Worm (Caenorhabditis elegans): ENCODE measurements around the gene C27C12.4.

The C27C12.4 gene

DNA sequence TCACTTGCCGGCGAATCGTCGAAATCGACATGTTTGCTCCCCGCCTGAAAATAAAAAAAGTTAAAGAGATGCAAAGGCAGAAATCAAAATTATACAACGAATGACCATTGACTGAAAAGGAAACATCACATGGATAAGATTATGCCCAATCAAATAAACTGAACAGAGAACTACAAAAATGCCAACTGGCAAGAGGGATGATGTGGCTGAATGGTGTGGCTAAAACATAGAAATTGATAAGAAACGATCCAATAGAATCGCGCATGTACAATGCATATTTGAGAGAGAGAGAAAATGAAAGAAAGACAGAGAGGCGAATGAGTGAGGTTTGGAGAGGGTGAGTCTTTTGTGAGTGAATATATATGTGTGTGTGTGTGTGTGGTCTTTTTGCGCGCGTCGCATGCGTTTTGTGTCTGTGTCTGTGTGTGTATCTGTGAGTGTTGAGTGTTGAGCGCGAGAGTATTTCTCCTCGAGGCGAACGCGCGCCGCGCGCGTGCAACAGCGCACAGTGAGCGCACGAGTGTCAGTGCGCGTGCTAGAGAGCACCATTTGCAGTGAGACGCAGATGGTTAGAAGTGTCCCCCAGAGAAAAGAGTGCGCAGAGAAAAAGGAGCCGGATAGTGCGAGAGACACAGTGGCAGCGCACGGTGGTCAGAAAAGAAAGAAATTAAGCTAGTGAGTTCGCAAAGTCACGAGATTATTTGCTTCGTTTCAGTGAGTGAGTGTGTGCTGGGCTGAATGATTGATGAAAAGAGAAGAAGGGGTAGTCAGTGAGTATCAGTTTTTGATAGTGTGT lies 35.2 kb upstream of the C27C12.4 start, which contains the start of gene epn-1:
epn-1 (minus strand) TSS at position 51 of the 796 bp plus-strand sequence.
- TF ChIP-seq nhr-90 (tag; optimal IDR thresholded peaks at IDR 0.05; ENCODE audit: poor library complexity) (peak; percentile 97), fkh-4 (tag; optimal IDR thresholded peaks at IDR 0.05; ENCODE audit: borderline replicate concordance) (peak; percentile 89), C04F5.9 (tag; optimal IDR thresholded peaks at IDR 0.05) (peak; percentile 69), nhr-71 (tag; optimal IDR thresholded peaks at IDR 0.05) (peak; percentile 100), tbx-2 (tag; optimal IDR thresholded peaks at IDR 0.05) (peak; percentile 99), blmp-1 (tag; optimal IDR thresholded peaks at IDR 0.05) (peak; percentile 52), swsn-7 (tag; optimal IDR thresholded peaks at IDR 0.05) (peak; percentile 99), unc-98 (GFP tag; IDR thresholded peaks at IDR 0.05) (peak; percentile 74), sup-37 (GFP tag; optimal IDR thresholded peaks at IDR 0.05) (peak; percentile 94), ztf-11 (tag; optimal IDR thresholded peaks at IDR 0.05) (peak in 1 of 2 experiments; percentile 91), unc-130 (tag; optimal IDR thresholded peaks at IDR 0.05) (peak; percentile 82), mdl-1 (tag; optimal IDR thresholded peaks at IDR 0.05) (peak; percentile 95 to 99), nhr-85 (tag) (peak; percentile 99), sptf-1 (tag; optimal IDR thresholded peaks at IDR 0.05) (no peak), fos-1 (tag; optimal IDR thresholded peaks at IDR 0.05) (peak; percentile 89), ceh-8 (GFP tag; optimal IDR thresholded peaks at IDR 0.05) (peak; percentile 94), ztf-4 (tag; optimal IDR thresholded peaks at IDR 0.05) (peak; percentile 92), ceh-82 (tag; optimal IDR thresholded peaks at IDR 0.05) (peak; percentile 92 to 95 (median 94)), unc-86 (tag; optimal IDR thresholded peaks at IDR 0.05) (peak; percentile 99), fkh-8 (tag; optimal IDR thresholded peaks at IDR 0.05) (peak; percentile 99), nhr-20 (tag; optimal IDR thresholded peaks at IDR 0.05) (peak; percentile 100), lin-35 (GFP tag; optimal IDR thresholded peaks at IDR 0.05) (peak; percentile 72 to 88), snu-23 (GFP tag; optimal IDR thresholded peaks at IDR 0.05) (peak; percentile 99), nhr-77 (tag; optimal IDR thresholded peaks at IDR 0.05) (peak; percentile 97), C34B4.2 (tag; optimal IDR thresholded peaks at IDR 0.05) (no peak), jun-1 (tag; optimal IDR thresholded peaks at IDR 0.05) (peak; percentile 95), egl-27 (tag; optimal IDR thresholded peaks at IDR 0.05) (peak; percentile 85 to 97), lin-15B (tag; optimal IDR thresholded peaks at IDR 0.05) (peak; percentile 51), hlh-17 (GFP tag; optimal IDR thresholded peaks at IDR 0.05; ENCODE audit: borderline replicate concordance) (no peak), pqm-1 (tag; optimal IDR thresholded peaks at IDR 0.05) (no peak), sox-4 (tag; optimal IDR thresholded peaks at IDR 0.05) (peak; percentile 96), aly-2 (tag; optimal IDR thresholded peaks at IDR 0.05) (no peak), zip-4 (GFP tag; optimal IDR thresholded peaks at IDR 0.05) (peak; percentile 89), pax-3 (tag; optimal IDR thresholded peaks at IDR 0.05) (peak; percentile 98), ama-1 (optimal IDR thresholded peaks at IDR 0.05) (no peak), pag-3 (tag; optimal IDR thresholded peaks at IDR 0.05; ENCODE audit: borderline replicate concordance, insufficient read depth) (peak; percentile 69), dsc-1 (tag; optimal IDR thresholded peaks at IDR 0.05) (peak; percentile 98), F16B12.6 (tag; optimal IDR thresholded peaks at IDR 0.05) (peak; percentile 26), ces-1 (GFP tag; optimal IDR thresholded peaks at IDR 0.05) (no peak), mef-2 (tag; optimal IDR thresholded peaks at IDR 0.05) (peak; percentile 95), rnt-1 (tag; optimal IDR thresholded peaks at IDR 0.05) (peak; percentile 94), elt-2 (tag; optimal IDR thresholded peaks at IDR 0.05) (peak; percentile 95), dpl-1 (GFP tag; optimal IDR thresholded peaks at IDR 0.05) (peak; percentile 66 to 74 (median 67)), zag-1 (tag; optimal IDR thresholded peaks at IDR 0.05) (peak; percentile 13), skn-1 (tag; optimal IDR thresholded peaks at IDR 0.05) (peak; percentile 80), efl-1 (optimal IDR thresholded peaks at IDR 0.05) (peak; percentile 82 to 91), efl-1 (GFP tag; optimal IDR thresholded peaks at IDR 0.05 in 1 of 2) (peak; percentile 45 to 96), aha-1 (tag; optimal IDR thresholded peaks at IDR 0.05) (peak; percentile 83), ceh-90 (tag; optimal IDR thresholded peaks at IDR 0.05) (peak; percentile 27), tlp-1 (tag; optimal IDR thresholded peaks at IDR 0.05) (no peak), lir-3 (tag; optimal IDR thresholded peaks at IDR 0.05; ENCODE audit: poor library complexity) (peak; percentile 83)
